Fruit fly (Drosophila melanogaster) whole organism, prepupa: ENCODE results near the gene ich.

ENCODE experiments used
- Blimp-1 ChIP-seq: fragments of 200-800 bp; sonication (Bioruptor generic); optimal IDR thresholded peaks from 3 replicates; lab custom pipeline; 2017; ENCODE audit warnings: missing biosample characterization, missing genetic modification characterization, mild to moderate bottlenecking, moderate library complexity, missing genetic modification reagents
- CG10669 ChIP-seq: fragments of 200-800 bp; sonication (Bioruptor generic); optimal IDR thresholded peaks from 3 replicates; lab custom pipeline; 2018; ENCODE audit warnings: missing biosample characterization, mild to moderate bottlenecking, missing genetic modification characterization, moderate library complexity
- CG11762 ChIP-seq: fragments of 200-800 bp; sonication (Bioruptor generic); optimal IDR thresholded peaks from 3 replicates; lab custom pipeline; 2016; ENCODE audit warnings: missing biosample characterization, missing genetic modification characterization; ENCODE audit not compliant: insufficient read depth
- CG11902 ChIP-seq: fragments of 200-800 bp; sonication (Bioruptor generic); optimal IDR thresholded peaks from 3 replicates; lab custom pipeline; 2016; ENCODE audit warnings: missing biosample characterization, missing genetic modification characterization
- CG16779 ChIP-seq: fragments of 200-800 bp; sonication (Bioruptor generic); optimal IDR thresholded peaks from 3 replicates; lab custom pipeline; 2017; ENCODE audit warnings: missing biosample characterization, mild to moderate bottlenecking, missing genetic modification characterization
- CG32006 ChIP-seq: fragments of 200-800 bp; sonication (Bioruptor generic); optimal IDR thresholded peaks from 3 replicates; lab custom pipeline; 2017; ENCODE audit warnings: missing biosample characterization, mild to moderate bottlenecking, missing genetic modification characterization
- CG4318 ChIP-seq: fragments of 200-800 bp; sonication (Bioruptor generic); optimal IDR thresholded peaks from 3 replicates; lab custom pipeline; 2017; ENCODE audit warnings: missing biosample characterization, mild to moderate bottlenecking, missing genetic modification characterization
- CG6276 ChIP-seq: fragments of 200-800 bp; sonication (Bioruptor generic); optimal IDR thresholded peaks from 2 replicates; lab custom pipeline; 2017; ENCODE audit warnings: missing biosample characterization, mild to moderate bottlenecking, missing genetic modification characterization
- CG6792 ChIP-seq: fragments of 200-800 bp; sonication (Bioruptor generic); optimal IDR thresholded peaks from 3 replicates; lab custom pipeline; 2016; ENCODE audit warnings: missing biosample characterization, missing genetic modification characterization
- CG6808 ChIP-seq: fragments of 200-800 bp; sonication (Bioruptor generic); optimal IDR thresholded peaks from 3 replicates; lab custom pipeline; 2017; ENCODE audit warnings: missing biosample characterization, missing genetic modification characterization, mild to moderate bottlenecking, moderate library complexity, missing genetic modification reagents
- CG8119 ChIP-seq: fragments of 200-800 bp; sonication (Bioruptor generic); IDR thresholded peaks from 3 replicates; pipeline ENCODE4 v1.3.6; 2022; ENCODE audit warnings: missing biosample characterization, missing genetic modification characterization
- CG9139 ChIP-seq: fragments of 200-800 bp; sonication (Bioruptor generic); optimal IDR thresholded peaks from 3 replicates; lab custom pipeline; 2017; ENCODE audit warnings: missing biosample characterization, mild to moderate bottlenecking, missing genetic modification characterization
- Eip78C ChIP-seq: fragments of 200-800 bp; sonication (Bioruptor generic); peaks from one replicate; lab custom pipeline; 2016; ENCODE audit warnings: missing biosample characterization, missing genetic modification characterization
- Eip93F ChIP-seq: fragments of 200-800 bp; sonication (Bioruptor generic); optimal IDR thresholded peaks from 2 replicates; lab custom pipeline; 2016; ENCODE audit warnings: missing biosample characterization, mild to moderate bottlenecking, missing genetic modification characterization
- Ets96B ChIP-seq: fragments of 200-800 bp; optimal IDR thresholded peaks from 2 replicates; lab custom pipeline; 2019; ENCODE audit warnings: missing biosample characterization, mild to moderate bottlenecking, missing genetic modification characterization, moderate library complexity
- Gug ChIP-seq: fragments of 200-800 bp; sonication (Bioruptor generic); IDR thresholded peaks from 2 replicates; pipeline ENCODE4 v1.3.6; 2022; ENCODE audit warnings: missing biosample characterization, missing genetic modification characterization
- Hr4 ChIP-seq: fragments of 200-800 bp; sonication (Bioruptor generic); optimal IDR thresholded peaks from 3 replicates; lab custom pipeline; 2016; ENCODE audit warnings: missing biosample characterization, missing genetic modification characterization
- Met ChIP-seq: fragments of 200-800 bp; sonication (Bioruptor generic); optimal IDR thresholded peaks from 3 replicates; lab custom pipeline; 2016; ENCODE audit warnings: missing biosample characterization, missing genetic modification characterization
- Smox ChIP-seq: fragments of 200-800 bp; sonication (Bioruptor generic); optimal IDR thresholded peaks from 3 replicates; lab custom pipeline; 2016; ENCODE audit warnings: missing biosample characterization, missing genetic modification characterization
- Sox102F ChIP-seq: fragments of 200-800 bp; sonication (Bioruptor generic); optimal IDR thresholded peaks from 2 replicates; lab custom pipeline; 2016; ENCODE audit warnings: missing biosample characterization, mild to moderate bottlenecking, missing genetic modification characterization
- dsx ChIP-seq: fragments of 200-800 bp; optimal IDR thresholded peaks from 3 replicates; lab custom pipeline; 2019; ENCODE audit warnings: missing biosample characterization, mild to moderate bottlenecking, missing genetic modification characterization, moderate library complexity; ENCODE audit not compliant: poor library complexity, severe bottlenecking
- eg ChIP-seq: fragments of 200-800 bp; sonication (Bioruptor generic); IDR thresholded peaks from 3 replicates; pipeline ENCODE4 v1.3.6; 2022; ENCODE audit warnings: missing biosample characterization, missing genetic modification characterization
- fd85E ChIP-seq: fragments of 200-800 bp; sonication (Bioruptor generic); optimal IDR thresholded peaks from 3 replicates; lab custom pipeline; 2016; ENCODE audit warnings: missing biosample characterization, missing genetic modification characterization
- fkh ChIP-seq: fragments of 200-800 bp; sonication (Bioruptor generic); optimal IDR thresholded peaks from 3 replicates; lab custom pipeline; 2017; ENCODE audit warnings: missing biosample characterization, mild to moderate bottlenecking, missing genetic modification characterization, moderate library complexity
- lz ChIP-seq: fragments of 200-800 bp; sonication (Bioruptor generic); optimal IDR thresholded peaks from 3 replicates; lab custom pipeline; 2016; ENCODE audit warnings: missing biosample characterization, missing genetic modification characterization
- net ChIP-seq: fragments of 200-800 bp; sonication (Bioruptor generic); optimal IDR thresholded peaks from 3 replicates; lab custom pipeline; 2016; ENCODE audit warnings: missing biosample characterization, missing genetic modification characterization
- spab ChIP-seq: fragments of 200-800 bp; sonication (Bioruptor generic); optimal IDR thresholded peaks from 2 replicates; lab custom pipeline; 2017; ENCODE audit warnings: missing biosample characterization, mild to moderate bottlenecking, missing genetic modification characterization, missing genetic modification reagents
- ss ChIP-seq, 2 experiments: fragments of 200-800 bp; sonication (Bioruptor generic); optimal IDR thresholded peaks; 2 replicates in 1 of 2; 3 replicates in 1 of 2; lab custom pipeline; 2017 to 2018; ENCODE audit warnings: mild to moderate bottlenecking in 2 of 2, missing biosample characterization in 2 of 2, missing genetic modification characterization in 2 of 2, moderate library complexity in 1 of 2
- topi ChIP-seq: fragments of 200-800 bp; sonication (Bioruptor generic); optimal IDR thresholded peaks from 3 replicates; lab custom pipeline; 2016; ENCODE audit warnings: missing biosample characterization, missing genetic modification characterization
- vri ChIP-seq: fragments of 200-800 bp; sonication (Bioruptor generic); optimal IDR thresholded peaks from 3 replicates; lab custom pipeline; 2016; ENCODE audit warnings: missing biosample characterization, mild to moderate bottlenecking, missing genetic modification characterization

Gene ich

dm6 chr3R:8984602-8985074 lies 21.8 kb upstream of the ich start, which contains the start of gene CG11970 (continued):
- TF ChIP-seq CG8119 (GFP tag; lab: Robert Waterston, UW) (0 out of 3 replicates have a peak, but pooled peaks have one; percentile 21), CG9139 (GFP tag; lab: Kevin White, UChicago) (no peak), Gug (GFP tag; lab: Robert Waterston, UW) (no peak), fd85E (GFP tag; lab: Kevin White, UChicago) (no peak), CG6276 (GFP tag; lab: Kevin White, UChicago) (no peak), lz (peak; percentile 39), CG4318 (GFP tag; lab: Kevin White, UChicago) (no peak), CG32006 (GFP tag; lab: Kevin White, UChicago) (no peak), Smox (GFP tag; lab: Kevin White, UChicago) (no peak), vri (GFP tag; lab: Kevin White, UChicago) (no peak), Ets96B (peak; percentile 8), CG10669 (GFP tag; lab: Kevin White, UChicago) (no peak), Met (no peak), CG11902 (GFP tag; lab: Kevin White, UChicago) (no peak), Hr4 (GFP tag; lab: Kevin White, UChicago) (no peak), topi (GFP tag; lab: Kevin White, UChicago) (no peak), Sox102F (no peak), Eip93F (no peak)

dm6 chr3R:8984141-8984540 lies 21.3 kb upstream of the ich start, which contains the start of gene RagA-B:
TSS of gene RagA-B (minus strand) at chr3R:8984315.
- TF ChIP-seq Met: no peak
- TF ChIP-seq fkh (GFP tag; lab: Kevin White, UChicago): peak; percentile 33
- TF ChIP-seq Eip78C (GFP tag; lab: Kevin White, UChicago): no peak
- no peak for TF ChIP-seq spab

dm6 chr3R:8981209-8981996 lies 18.6 kb upstream of the ich start:
- TF ChIP-seq dsx (GFP tag; lab: Kevin White, UChicago) (no peak), CG6792 (no peak), fd85E (GFP tag; lab: Kevin White, UChicago) (no peak), fkh (GFP tag; lab: Kevin White, UChicago) (peak; percentile 25)

- TF ChIP-seq CG6276 (GFP tag; lab: Kevin White, UChicago) (peak; percentile 20), eg (GFP tag; lab: Robert Waterston, UW) (peak; percentile 58; the same call in 2 of the 3 replicates), ss (GFP tag; optimal IDR thresholded peaks at IDR 0.05; lab: Kevin White, UChicago) (peak in 1 of 2 experiments; percentile 40), CG6808 (GFP tag; lab: Kevin White, UChicago) (no peak), CG16779 (peak; percentile 34), Eip78C (GFP tag; lab: Kevin White, UChicago) (peak; percentile 43), net (GFP tag; lab: Kevin White, UChicago) (no peak), Hr4 (GFP tag; lab: Kevin White, UChicago) (no peak), Blimp-1 (GFP tag; lab: Kevin White, UChicago) (no peak), CG11762 (no peak)
These were observed 17.9 kb upstream of the ich start, which contains the start of gene CAHbeta for dm6 chr3R:8980776-8981165. TSS of gene CAHbeta (plus strand) at chr3R:8980860.
